Worm (Caenorhabditis elegans) whole organism, L4/young adult: Measurements from ENCODE around the gene F44E5.1.

Experiments
- W03F9.2 ChIP-seq: fragments of 150-350 bp; optimal IDR thresholded peaks from 2 replicates; lab custom pipeline; 2014; ENCODE audit warnings: missing biosample characterization, missing genetic modification characterization
- dao-5 ChIP-seq: sonication (generic microtip); optimal IDR thresholded peaks from 2 replicates; lab custom pipeline; 2016; ENCODE audit warnings: missing genotype, missing genetic modification characterization, moderate library complexity, missing compliant biosample characterization

ce11 chrII:11766472-11766871 is 7.9 kb downstream of the F44E5.1 start, which contains the start of gene F44E5.2:
- TF ChIP-seq dao-5 (tag; lab: Kevin White, UChicago) (no peak), W03F9.2 (tag; lab: Kevin White, UChicago) (no peak)
